Fruit fly (Drosophila melanogaster): ENCODE data around the gene Iris.

- TF ChIP-seq dsf (GFP tag; optimal IDR thresholded peaks at IDR 0.05; ENCODE audit: borderline replicate concordance) (no peak), Rel (GFP tag; optimal IDR thresholded peaks at IDR 0.05) (no peak), Rel (tag; optimal IDR thresholded peaks at IDR 0.05) (peak; percentile 36), psq (GFP tag; optimal IDR thresholded peaks at IDR 0.05) (no peak), GATAd (GFP tag; optimal IDR thresholded peaks at IDR 0.05) (no peak), N (GFP tag; optimal IDR thresholded peaks at IDR 0.05) (peak; percentile 51), Sp1 (GFP tag; optimal IDR thresholded peaks at IDR 0.05) (no peak), dl (GFP tag; optimal IDR thresholded peaks at IDR 0.05; ENCODE audit: insufficient read depth in 1 of 2, partially characterized antibody in 2 of 2) (no peak), Dfd (GFP tag; optimal IDR thresholded peaks at IDR 0.05) (no peak), Hr78 (GFP tag; optimal IDR thresholded peaks at IDR 0.05) (no peak), Hr83 (GFP tag; optimal IDR thresholded peaks at IDR 0.05; ENCODE audit: poor library complexity, severe bottlenecking) (no peak)
These were observed 25.7 kb downstream of the Iris start, which contains the start of the genes PolrMT and CG14339 for dm6 chr2L:1108029-1108688.
